Fruit fly (Drosophila melanogaster) whole organism, embryonic: ENCODE results near the gene CG12811.
A peak's percentile ranks its signal among the peaks of the same experiment; 100 is the strongest.

Experiments used
- Atf-2 ChIP-seq: fragments of 200-800 bp; sonication (Bioruptor generic); optimal IDR thresholded peaks from 2 replicates; lab custom pipeline; 2016; ENCODE audit warnings: missing biosample characterization, missing genetic modification characterization
- BtbVII ChIP-seq: fragments of 200-800 bp; sonication (Bioruptor generic); optimal IDR thresholded peaks from 3 replicates; lab custom pipeline; 2017; ENCODE audit warnings: missing biosample characterization, mild to moderate bottlenecking, missing genetic modification characterization
- CG11695 ChIP-seq: fragments of 200-800 bp; sonication (Bioruptor generic); IDR thresholded peaks from 3 replicates; pipeline ENCODE4 v1.3.6; 2022; ENCODE audit warnings: missing biosample characterization, missing genetic modification characterization
- CG13123 ChIP-seq: fragments of 200-800 bp; sonication (Bioruptor generic); optimal IDR thresholded peaks from 2 replicates; lab custom pipeline; 2016; ENCODE audit warnings: missing biosample characterization, missing genetic modification characterization
- CG13287 ChIP-seq: fragments of 200-800 bp; sonication (Bioruptor generic); IDR thresholded peaks from 2 replicates; pipeline ENCODE4 v1.3.6; 2022; ENCODE audit warnings: missing biosample characterization, missing genetic modification characterization; ENCODE audit not compliant: partially characterized antibody
- CG14860 ChIP-seq: fragments of 200-800 bp; sonication (Bioruptor generic); IDR thresholded peaks from 3 replicates; pipeline ENCODE4 v1.3.6; 2022; ENCODE audit warnings: missing biosample characterization, missing genetic modification characterization; ENCODE audit not compliant: partially characterized antibody
- CG14965 ChIP-seq: fragments of 200-800 bp; sonication (Bioruptor generic); optimal IDR thresholded peaks from 2 replicates; lab custom pipeline; 2016; ENCODE audit warnings: missing biosample characterization, missing genetic modification characterization, borderline replicate concordance
- CG15073 ChIP-seq: fragments of 200-800 bp; sonication (Bioruptor generic); optimal IDR thresholded peaks from 2 replicates; lab custom pipeline; 2016; ENCODE audit warnings: missing biosample characterization, missing genetic modification characterization
- CG16813 ChIP-seq: fragments of 200-800 bp; sonication (Bioruptor generic); IDR thresholded peaks from 3 replicates; pipeline ENCODE4 v1.3.6; 2022; ENCODE audit warnings: missing biosample characterization, missing genetic modification characterization; ENCODE audit not compliant: partially characterized antibody
- CG17359 ChIP-seq: fragments of 200-800 bp; sonication (Bioruptor generic); optimal IDR thresholded peaks from 3 replicates; lab custom pipeline; 2018; ENCODE audit warnings: missing biosample characterization, mild to moderate bottlenecking, missing genetic modification characterization, moderate library complexity
- CG17829 ChIP-seq: fragments of 200-800 bp; optimal IDR thresholded peaks from 2 replicates; lab custom pipeline; 2019; ENCODE audit warnings: missing biosample characterization, mild to moderate bottlenecking, missing genetic modification characterization, moderate library complexity
- CG18262 ChIP-seq: fragments of 200-800 bp; optimal IDR thresholded peaks from 3 replicates; lab custom pipeline; 2019; ENCODE audit warnings: missing biosample characterization, mild to moderate bottlenecking, missing genetic modification characterization, moderate library complexity
- CG31441 ChIP-seq: fragments of 200-800 bp; sonication (Bioruptor generic); IDR thresholded peaks from 2 replicates; pipeline ENCODE4 v1.3.6; 2022; ENCODE audit warnings: missing biosample characterization, missing genetic modification characterization
- CG3281 ChIP-seq: fragments of 200-800 bp; sonication (Bioruptor generic); optimal IDR thresholded peaks from 3 replicates; lab custom pipeline; 2017; ENCODE audit warnings: missing biosample characterization, mild to moderate bottlenecking, missing genetic modification characterization
- CG3995 ChIP-seq: fragments of 200-800 bp; sonication (Bioruptor generic); optimal IDR thresholded peaks from 3 replicates; lab custom pipeline; 2016; ENCODE audit warnings: missing biosample characterization, missing genetic modification characterization
- CG4854 ChIP-seq: fragments of 200-800 bp; sonication (Bioruptor generic); optimal IDR thresholded peaks from 2 replicates; lab custom pipeline; 2016; ENCODE audit warnings: missing biosample characterization, missing genetic modification characterization, inconsistent platforms
- CG6683 ChIP-seq: fragments of 200-800 bp; sonication (Bioruptor generic); optimal IDR thresholded peaks from 2 replicates; lab custom pipeline; 2017; ENCODE audit warnings: missing biosample characterization, mild to moderate bottlenecking, missing genetic modification characterization, missing genetic modification reagents
- CG6813 ChIP-seq: fragments of 200-800 bp; sonication (Bioruptor generic); optimal IDR thresholded peaks from 2 replicates; lab custom pipeline; 2017; ENCODE audit warnings: missing biosample characterization, missing genetic modification characterization, mild to moderate bottlenecking, moderate library complexity, missing genetic modification reagents
- CG7372 ChIP-seq: fragments of 200-800 bp; sonication (Bioruptor generic); IDR thresholded peaks from 2 replicates; pipeline ENCODE4 v1.3.6; 2022; ENCODE audit warnings: missing biosample characterization, missing genetic modification characterization
- CG7987 ChIP-seq: fragments of 200-800 bp; sonication (Bioruptor generic); optimal IDR thresholded peaks from 2 replicates; lab custom pipeline; 2018; ENCODE audit warnings: missing biosample characterization, mild to moderate bottlenecking, missing genetic modification characterization, moderate library complexity
- D ChIP-seq, 2 experiments: fragments of 200-800 bp in 1 of 2; fragments of >200 bp in 1 of 2; sonication (Bioruptor generic) in 1 of 2; optimal IDR thresholded peaks; 2 replicates in 1 of 2; 3 replicates in 1 of 2; lab custom pipeline; 2017; ENCODE audit warnings: mild to moderate bottlenecking in 1 of 2, missing biosample characterization in 1 of 2, missing genetic modification characterization in 1 of 2, missing genetic modification reagents in 1 of 2
- Doc2 ChIP-seq: fragments of 200-800 bp; sonication (Bioruptor generic); IDR thresholded peaks from 2 replicates; pipeline ENCODE4 v1.3.6; 2022; ENCODE audit warnings: missing biosample characterization, missing genetic modification characterization
- Ets65A ChIP-seq: fragments of 200-800 bp; sonication (Bioruptor generic); peaks from one replicate; lab custom pipeline; 2016; ENCODE audit warnings: missing biosample characterization, missing genetic modification characterization
- Ets97D ChIP-seq: fragments of 200-800 bp; sonication (Bioruptor generic); optimal IDR thresholded peaks from 3 replicates; lab custom pipeline; 2016; ENCODE audit warnings: missing biosample characterization, missing genetic modification characterization
- Fer2 ChIP-seq: fragments of 200-800 bp; sonication (Bioruptor generic); optimal IDR thresholded peaks from 2 replicates; lab custom pipeline; 2018; ENCODE audit warnings: missing biosample characterization, mild to moderate bottlenecking, missing genetic modification characterization, moderate library complexity
- H15 ChIP-seq: fragments of 200-800 bp; sonication (Bioruptor generic); IDR thresholded peaks from 3 replicates; pipeline ENCODE4 v1.3.6; 2022; ENCODE audit warnings: missing biosample characterization, missing genetic modification characterization
- HmgZ ChIP-seq: fragments of 200-800 bp; sonication (Bioruptor generic); optimal IDR thresholded peaks from 2 replicates; lab custom pipeline; 2018; ENCODE audit warnings: missing biosample characterization, mild to moderate bottlenecking, missing genetic modification characterization
- Lhr ChIP-seq: fragments of 200-800 bp; sonication (Bioruptor generic); optimal IDR thresholded peaks from 3 replicates; lab custom pipeline; 2017; ENCODE audit warnings: mild to moderate bottlenecking, missing biosample characterization, missing genetic modification reagents, missing genetic modification characterization
- Poxn ChIP-seq: fragments of 200-800 bp; sonication (Bioruptor generic); IDR thresholded peaks from 2 replicates; pipeline ENCODE4 v1.3.6; 2022; ENCODE audit warnings: missing biosample characterization, missing genetic modification characterization
- Rx ChIP-seq: fragments of 200-800 bp; sonication (Bioruptor generic); IDR thresholded peaks from 2 replicates; pipeline ENCODE4 v1.3.6; 2022; ENCODE audit warnings: missing biosample characterization, missing genetic modification characterization
- Spps ChIP-seq: fragments of 200-800 bp; sonication (Bioruptor generic); optimal IDR thresholded peaks from 2 replicates; lab custom pipeline; 2018; ENCODE audit warnings: missing biosample characterization, mild to moderate bottlenecking, missing genetic modification characterization
- btn ChIP-seq: fragments of 200-800 bp; sonication (Bioruptor generic); optimal IDR thresholded peaks from 2 replicates; lab custom pipeline; 2016; ENCODE audit warnings: missing biosample characterization, missing genetic modification characterization
- crol ChIP-seq: fragments of 200-800 bp; sonication (Bioruptor generic); IDR thresholded peaks from 2 replicates; pipeline ENCODE4 v1.3.6; 2022; ENCODE audit warnings: missing biosample characterization, missing genetic modification characterization
- dan ChIP-seq: fragments of 200-800 bp; sonication (Bioruptor generic); IDR thresholded peaks from 2 replicates; pipeline ENCODE4 v1.3.6; 2022; ENCODE audit warnings: missing biosample characterization, missing genetic modification characterization
- dimm ChIP-seq: fragments of 200-800 bp; sonication (Bioruptor generic); IDR thresholded peaks from 2 replicates; pipeline ENCODE4 v1.3.6; 2022; ENCODE audit warnings: missing biosample characterization, missing genetic modification characterization
- fru ChIP-seq: fragments of >200 bp; optimal IDR thresholded peaks from 2 replicates; lab custom pipeline; 2017
- gsb-n ChIP-seq: fragments of 200-800 bp; sonication (Bioruptor generic); optimal IDR thresholded peaks from 3 replicates; lab custom pipeline; 2018; ENCODE audit warnings: missing biosample characterization, mild to moderate bottlenecking, missing genetic modification characterization
- lbe ChIP-seq: fragments of 200-800 bp; sonication (Bioruptor generic); optimal IDR thresholded peaks from 2 replicates; lab custom pipeline; 2016; ENCODE audit warnings: missing biosample characterization, mild to moderate bottlenecking, missing genetic modification characterization
- maf-S ChIP-seq: fragments of 200-800 bp; sonication (Bioruptor generic); optimal IDR thresholded peaks from 2 replicates; lab custom pipeline; 2016; ENCODE audit warnings: missing biosample characterization, missing genetic modification characterization
- mam ChIP-seq: fragments of 200-800 bp; sonication (Bioruptor generic); optimal IDR thresholded peaks from 3 replicates; lab custom pipeline; 2016; ENCODE audit warnings: missing biosample characterization, missing genetic modification characterization
- onecut ChIP-seq: fragments of 200-800 bp; sonication (Bioruptor generic); IDR thresholded peaks from 2 replicates; pipeline ENCODE4 v1.3.6; 2022; ENCODE audit warnings: missing biosample characterization, missing genetic modification characterization
- p53 ChIP-seq: fragments of 200-800 bp; sonication (Bioruptor generic); optimal IDR thresholded peaks from 2 replicates; lab custom pipeline; 2016; ENCODE audit warnings: missing biosample characterization, missing genetic modification characterization
- pan ChIP-seq, 4 experiments: fragments of >200 bp in 3 of 4; fragments of 200-800 bp in 1 of 4; sonication (Bioruptor generic) in 1 of 4; optimal IDR thresholded peaks in 3 of 4; IDR thresholded peaks in 1 of 4; 2 replicates each; pipeline versions ENCODE4 v1.3.6 to Lab custom; 2017 to 2022; ENCODE audit warnings: missing biosample characterization in 2 of 4, missing genetic modification characterization in 2 of 4, mixed read lengths in 1 of 4
- phol ChIP-seq: fragments of 200-800 bp; sonication (Bioruptor generic); optimal IDR thresholded peaks from 3 replicates; lab custom pipeline; 2018; ENCODE audit warnings: missing biosample characterization, mild to moderate bottlenecking, missing genetic modification characterization, moderate library complexity
- prd ChIP-seq, 3 experiments: fragments of >200 bp in 2 of 3; fragments of 200-800 bp in 1 of 3; sonication (Bioruptor generic) in 1 of 3; optimal IDR thresholded peaks in 2 of 3; IDR thresholded peaks in 1 of 3; 2 replicates in 2 of 3; 3 replicates in 1 of 3; pipeline versions ENCODE4 v1.3.6 to Lab custom; 2017 to 2022; ENCODE audit warnings: missing biosample characterization in 1 of 3, missing genetic modification characterization in 1 of 3
- stwl ChIP-seq: fragments of 200-800 bp; sonication (Bioruptor generic); optimal IDR thresholded peaks from 3 replicates; lab custom pipeline; 2018; ENCODE audit warnings: missing biosample characterization, mild to moderate bottlenecking, missing genetic modification characterization, moderate library complexity
- unc-4 ChIP-seq: fragments of 200-800 bp; sonication (Bioruptor generic); IDR thresholded peaks from 2 replicates; pipeline ENCODE4 v1.3.6; 2022; ENCODE audit warnings: missing biosample characterization, missing genetic modification characterization; ENCODE audit not compliant: partially characterized antibody
- wor ChIP-seq: fragments of 200-800 bp; sonication (Bioruptor generic); IDR thresholded peaks from 2 replicates; pipeline ENCODE4 v1.3.6; 2022; ENCODE audit warnings: missing biosample characterization, missing genetic modification characterization

CG12811 gene

dm6 chr3R:10087206-10087927 is 38.8 kb upstream of the CG12811 start (continued):
- TF ChIP-seq unc-4 (GFP tag; lab: Robert Waterston, UW) (0 out of 2 replicates have a peak, but pooled peaks have one; percentile 23), crol (GFP tag; lab: Robert Waterston, UW) (no peak), H15 (peak; percentile 62; the same call in 1 of the 3 replicates), CG31441 (peak; percentile 58), Lhr (GFP tag; lab: Kevin White, UChicago) (no peak), CG14860 (GFP tag; lab: Robert Waterston, UW) (no peak), Poxn (GFP tag; lab: Robert Waterston, UW) (no peak), BtbVII (GFP tag; lab: Kevin White, UChicago) (peak; percentile 65), HmgZ (no peak), Ets65A (GFP tag; lab: Kevin White, UChicago) (peak; percentile 96), CG18262 (tag; lab: Kevin White, UChicago) (peak; percentile 24), btn (GFP tag; lab: Kevin White, UChicago) (peak; percentile 21), dan (GFP tag; lab: Robert Waterston, UW) (no peak), fru (lab: Kevin White, UChicago) (no peak), CG13123 (GFP tag; lab: Kevin White, UChicago) (peak; percentile 19), CG3281 (GFP tag; lab: Kevin White, UChicago) (peak; percentile 64), wor (GFP tag; lab: Robert Waterston, UW) (0 out of 2 replicates have a peak, but pooled peaks have one; percentile 25), lbe (GFP tag; lab: Kevin White, UChicago) (peak; percentile 82), pan (optimal IDR thresholded peaks at IDR 0.05; lab: Kevin White, UChicago) (no peak), pan (GFP tag; optimal IDR thresholded peaks at IDR 0.05 in 1 of 2, IDR thresholded peaks at IDR 0.05 in 1 of 2) (peak in 1 of 2 experiments; percentile 74), CG13287 (no peak; the same call in 1 of the 2 replicates), CG14965 (GFP tag; lab: Kevin White, UChicago) (no peak), D (optimal IDR thresholded peaks at IDR 0.05; lab: Kevin White, UChicago) (no peak), D (GFP tag; optimal IDR thresholded peaks at IDR 0.05; lab: Kevin White, UChicago) (no peak), Doc2 (GFP tag; lab: Robert Waterston, UW) (no peak), CG6813 (GFP tag; lab: Kevin White, UChicago) (no peak), CG17359 (tag; lab: Kevin White, UChicago) (peak; percentile 62), CG3995 (GFP tag; lab: Kevin White, UChicago) (peak; percentile 32), onecut (GFP tag; lab: Robert Waterston, UW) (no peak), stwl (tag; lab: Kevin White, UChicago) (no peak), CG11695 (GFP tag; lab: Robert Waterston, UW) (no peak), mam (GFP tag; lab: Kevin White, UChicago) (peak; percentile 78), maf-S (GFP tag; lab: Kevin White, UChicago) (peak; percentile 49), gsb-n (tag; lab: Kevin White, UChicago) (no peak), p53 (GFP tag; lab: Kevin White, UChicago) (peak; percentile 41), Rx (peak; percentile 54), phol (peak; percentile 73), Ets97D (peak; percentile 19), CG7987 (GFP tag; lab: Kevin White, UChicago) (peak; percentile 19), CG6683 (GFP tag; lab: Kevin White, UChicago) (peak; percentile 3), dimm (no peak), CG16813 (no peak), Spps (tag; lab: Kevin White, UChicago) (no peak), CG15073 (GFP tag; lab: Kevin White, UChicago) (no peak), prd (optimal IDR thresholded peaks at IDR 0.05; lab: Kevin White, UChicago) (no peak), prd (GFP tag; IDR thresholded peaks at IDR 0.05; lab: Robert Waterston, UW) (peak; percentile 82), CG17829 (peak; percentile 12), Fer2 (tag; lab: Kevin White, UChicago) (no peak), Atf-2 (GFP tag; lab: Kevin White, UChicago) (peak; percentile 47), CG4854 (peak; percentile 45), CG7372 (GFP tag; lab: Robert Waterston, UW) (peak; percentile 45; the same call in 1 of the 2 replicates)
